Worm (Caenorhabditis elegans): Measurements from ENCODE around the gene T16G12.3.

T16G12.3 gene

DNA sequence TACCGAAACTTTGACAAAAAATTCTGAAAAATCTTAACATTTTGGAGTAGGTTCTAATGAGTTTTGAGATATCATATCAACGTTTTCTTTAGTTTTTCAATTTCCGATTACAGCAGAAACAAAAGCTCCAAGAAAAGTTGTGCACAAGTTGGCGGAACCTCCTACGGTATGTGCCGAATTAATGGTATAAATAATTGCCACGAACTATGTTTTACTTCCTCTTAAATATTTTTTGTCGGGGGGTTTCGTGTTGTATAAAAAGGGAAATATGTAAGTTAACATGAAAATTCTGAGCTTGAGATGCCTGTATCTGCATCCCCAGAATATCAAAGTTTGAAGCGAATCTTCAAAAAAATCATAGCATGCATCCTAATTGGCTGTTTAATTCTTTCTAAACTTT lies 16.5 kb upstream of the T16G12.3 start, which contains the start of gene M04D8.8:
TSS of gene M04D8.8 (plus strand) at position 301 of the 400 bp plus-strand sequence.
- no peak for TF ChIP-seq ets-4 (tag; optimal IDR thresholded peaks at IDR 0.05)
- TF ChIP-seq fkh-10 (GFP tag; optimal IDR thresholded peaks at IDR 0.05) = no peak
- no peak for TF ChIP-seq tbx-2 (tag; optimal IDR thresholded peaks at IDR 0.05)
- TF ChIP-seq npax-4 (tag; optimal IDR thresholded peaks at IDR 0.05) = no peak
- no peak for TF ChIP-seq T23F11.4 (GFP tag; optimal IDR thresholded peaks at IDR 0.05)
- no peak for TF ChIP-seq sox-2 (GFP tag; IDR thresholded peaks at IDR 0.05)
- no peak for TF ChIP-seq C38D4.7 (GFP tag; optimal IDR thresholded peaks at IDR 0.05)
- no peak for TF ChIP-seq ceh-45 (GFP tag; IDR thresholded peaks at IDR 0.05)
- TF ChIP-seq pha-4 (tag; optimal IDR thresholded peaks at IDR 0.05) = no peak
- no peak for TF ChIP-seq pat-9 (tag; optimal IDR thresholded peaks at IDR 0.05)
- no peak for TF ChIP-seq ceh-48 (tag; optimal IDR thresholded peaks at IDR 0.05)
- TF ChIP-seq ceh-34 (tag; optimal IDR thresholded peaks at IDR 0.05) = no peak
- no peak for TF ChIP-seq ama-1 (optimal IDR thresholded peaks at IDR 0.05)
- TF ChIP-seq dve-1 (tag; optimal IDR thresholded peaks at IDR 0.05) = no peak
- TF ChIP-seq mec-3 (tag; optimal IDR thresholded peaks at IDR 0.05; ENCODE audit: borderline replicate concordance) = no peak
- no peak for TF ChIP-seq gmeb-2 (tag; optimal IDR thresholded peaks at IDR 0.05)

DNA sequence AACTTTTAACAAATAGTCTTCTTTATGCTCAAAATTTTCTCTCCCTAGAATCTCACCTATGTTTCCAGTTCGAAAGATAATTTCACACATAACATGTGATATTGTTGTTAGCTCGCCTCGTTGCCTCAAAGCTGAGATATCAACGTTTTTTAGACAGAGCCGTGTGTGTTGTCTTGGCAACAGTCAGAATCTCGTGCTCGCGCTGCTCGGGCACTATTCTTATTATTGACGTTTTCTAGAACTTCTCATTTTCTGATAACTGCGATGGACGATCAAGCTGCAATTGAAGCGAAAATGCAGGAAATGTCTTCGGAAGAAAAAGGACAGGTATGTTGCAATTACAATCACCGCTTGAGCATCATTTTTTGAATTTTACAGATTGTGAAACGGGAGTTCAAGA lies 14.6 kb upstream of the T16G12.3 start, which contains the start of gene xbx-3:
TSS of gene xbx-3 (plus strand) at position 163 of the 400 bp plus-strand sequence.
- TF ChIP-seq ceh-14 (tag; optimal IDR thresholded peaks at IDR 0.05) (no peak), fkh-6 (tag; optimal IDR thresholded peaks at IDR 0.05) (no peak), gmeb-2 (tag; optimal IDR thresholded peaks at IDR 0.05) (no peak), eyg-1 (tag; optimal IDR thresholded peaks at IDR 0.05) (no peak), lin-11 (tag; optimal IDR thresholded peaks at IDR 0.05) (no peak), ceh-24 (tag; optimal IDR thresholded peaks at IDR 0.05) (no peak), sdc-2 (tag; optimal IDR thresholded peaks at IDR 0.05) (no peak), elt-4 (tag; optimal IDR thresholded peaks at IDR 0.05) (no peak), sox-4 (tag; optimal IDR thresholded peaks at IDR 0.05) (no peak), ceh-22 (tag; optimal IDR thresholded peaks at IDR 0.05) (no peak), mec-3 (tag; optimal IDR thresholded peaks at IDR 0.05; ENCODE audit: borderline replicate concordance) (no peak), sox-2 (GFP tag; IDR thresholded peaks at IDR 0.05) (no peak), hlh-6 (tag; optimal IDR thresholded peaks at IDR 0.05) (no peak), Y22D7AL.16 (tag; optimal IDR thresholded peaks at IDR 0.05) (no peak), fkh-10 (GFP tag; optimal IDR thresholded peaks at IDR 0.05) (no peak), C08G9.2 (tag; optimal IDR thresholded peaks at IDR 0.05) (no peak)

- TF ChIP-seq npax-4 (tag; optimal IDR thresholded peaks at IDR 0.05) (no peak), T23F11.4 (GFP tag; optimal IDR thresholded peaks at IDR 0.05) (no peak), nhr-11 (tag; optimal IDR thresholded peaks at IDR 0.05) (no peak), ceh-22 (tag; optimal IDR thresholded peaks at IDR 0.05) (no peak), Y22D7AL.16 (tag; optimal IDR thresholded peaks at IDR 0.05) (no peak), K09A11.1 (tag; optimal IDR thresholded peaks at IDR 0.05; ENCODE audit: insufficient read depth) (no peak), C08G9.2 (tag; optimal IDR thresholded peaks at IDR 0.05) (no peak), dve-1 (tag; optimal IDR thresholded peaks at IDR 0.05) (no peak), nfya-1 (tag; optimal IDR thresholded peaks at IDR 0.05) (no peak), ama-1 (optimal IDR thresholded peaks at IDR 0.05) (no peak), elt-4 (tag; optimal IDR thresholded peaks at IDR 0.05) (no peak), ttx-3 (tag; optimal IDR thresholded peaks at IDR 0.05) (no peak), eyg-1 (tag; optimal IDR thresholded peaks at IDR 0.05) (no peak)
Observed at ce11 chrIII:10037150-10037549, 13.3 kb upstream of the T16G12.3 start, which contains the start of gene M04D8.7. Gene M04D8.7, plus strand, starts transcription at chrIII:10037450.

- no peak for TF ChIP-seq madf-2 (tag; optimal IDR thresholded peaks at IDR 0.05)
- no peak for TF ChIP-seq F13H6.1 (tag; optimal IDR thresholded peaks at IDR 0.05)
- no peak for TF ChIP-seq elt-2 (tag; optimal IDR thresholded peaks at IDR 0.05)
- no peak for TF ChIP-seq hlh-30 (tag; optimal IDR thresholded peaks at IDR 0.05; ENCODE audit: insufficient read depth)
- TF ChIP-seq sox-4 (tag; optimal IDR thresholded peaks at IDR 0.05) = no peak
- TF ChIP-seq dmd-4 (tag; optimal IDR thresholded peaks at IDR 0.05; ENCODE audit: borderline replicate concordance) = no peak
- TF ChIP-seq unc-86 (tag; optimal IDR thresholded peaks at IDR 0.05) = no peak
- no peak for TF ChIP-seq C38D4.7 (GFP tag; optimal IDR thresholded peaks at IDR 0.05)
- no peak for TF ChIP-seq ceh-2 (tag; optimal IDR thresholded peaks at IDR 0.05)
- no peak for TF ChIP-seq T23F11.4 (GFP tag; optimal IDR thresholded peaks at IDR 0.05)
- TF ChIP-seq ttx-3 (tag; optimal IDR thresholded peaks at IDR 0.05) = no peak
- no peak for TF ChIP-seq ets-4 (tag; optimal IDR thresholded peaks at IDR 0.05)
- no peak for TF ChIP-seq ceh-31 (tag; optimal IDR thresholded peaks at IDR 0.05)
- TF ChIP-seq K09A11.1 (tag; optimal IDR thresholded peaks at IDR 0.05; ENCODE audit: insufficient read depth) = no peak
- no peak for TF ChIP-seq ztf-16 (tag; optimal IDR thresholded peaks at IDR 0.05)
- no peak for TF ChIP-seq ceh-9 (tag; optimal IDR thresholded peaks at IDR 0.05)
- no peak for TF ChIP-seq ceh-14 (tag; optimal IDR thresholded peaks at IDR 0.05)
- TF ChIP-seq hlh-6 (tag; optimal IDR thresholded peaks at IDR 0.05) = no peak
- no peak for TF ChIP-seq ceh-18 (tag; optimal IDR thresholded peaks at IDR 0.05)
- TF ChIP-seq eyg-1 (tag; optimal IDR thresholded peaks at IDR 0.05) = no peak
Observed at ce11 chrIII:10040013-10040412, 10.4 kb upstream of the T16G12.3 start, which contains the start of gene T16G12.7. Gene T16G12.7, minus strand, starts transcription at chrIII:10040113.
